Worm (Caenorhabditis elegans): Measurements from ENCODE around the gene B0286.1.

Gene B0286.1

DNA sequence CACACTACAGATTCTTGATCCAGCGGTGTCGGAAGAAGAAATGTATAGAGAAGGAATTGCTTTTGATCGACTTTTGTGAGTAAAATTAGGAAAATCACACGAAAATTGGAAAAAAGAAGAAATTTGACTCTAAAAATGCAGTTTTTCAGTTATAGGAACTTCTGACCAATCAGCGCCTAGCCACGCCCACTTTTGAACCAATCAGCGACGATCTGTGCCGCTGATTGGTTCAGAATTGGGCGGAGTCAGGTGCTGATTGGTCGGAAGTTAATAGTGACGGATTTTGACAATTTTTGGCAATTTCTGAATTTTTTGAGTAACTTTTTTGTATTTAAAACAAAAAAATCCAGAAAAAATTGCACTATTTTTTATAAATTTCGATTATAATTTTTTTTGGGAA is 36.8 kb upstream of the B0286.1 start:
- TF ChIP-seq hpl-2 (GFP tag; optimal IDR thresholded peaks at IDR 0.05), result no peak
- no peak for TF ChIP-seq mdl-1 (tag; optimal IDR thresholded peaks at IDR 0.05)
- no peak for TF ChIP-seq ces-1 (GFP tag; optimal IDR thresholded peaks at IDR 0.05)
- TF ChIP-seq hlh-17 (GFP tag; optimal IDR thresholded peaks at IDR 0.05; ENCODE audit: borderline replicate concordance), result no peak
- no peak for TF ChIP-seq F16B12.6 (tag; optimal IDR thresholded peaks at IDR 0.05)
- TF ChIP-seq snu-23 (GFP tag; optimal IDR thresholded peaks at IDR 0.05), result no peak
- no peak for TF ChIP-seq lin-15B (tag; optimal IDR thresholded peaks at IDR 0.05)
- TF ChIP-seq nhr-12 (tag; optimal IDR thresholded peaks at IDR 0.05), result no peak
- no peak for TF ChIP-seq swsn-7 (tag; optimal IDR thresholded peaks at IDR 0.05)
- TF ChIP-seq egl-13 (tag; optimal IDR thresholded peaks at IDR 0.05), result no peak
- no peak for TF ChIP-seq xbp-1 (tag; optimal IDR thresholded peaks at IDR 0.05)
- TF ChIP-seq unc-86 (tag; optimal IDR thresholded peaks at IDR 0.05), result no peak
- TF ChIP-seq nhr-28 (tag; optimal IDR thresholded peaks at IDR 0.05), result no peak
- no peak for TF ChIP-seq nhr-71 (tag; optimal IDR thresholded peaks at IDR 0.05)
- TF ChIP-seq zip-4 (GFP tag; optimal IDR thresholded peaks at IDR 0.05), result no peak
- no peak for TF ChIP-seq nhr-20 (tag; optimal IDR thresholded peaks at IDR 0.05)
- no peak for TF ChIP-seq nhr-76 (tag; optimal IDR thresholded peaks at IDR 0.05)

DNA sequence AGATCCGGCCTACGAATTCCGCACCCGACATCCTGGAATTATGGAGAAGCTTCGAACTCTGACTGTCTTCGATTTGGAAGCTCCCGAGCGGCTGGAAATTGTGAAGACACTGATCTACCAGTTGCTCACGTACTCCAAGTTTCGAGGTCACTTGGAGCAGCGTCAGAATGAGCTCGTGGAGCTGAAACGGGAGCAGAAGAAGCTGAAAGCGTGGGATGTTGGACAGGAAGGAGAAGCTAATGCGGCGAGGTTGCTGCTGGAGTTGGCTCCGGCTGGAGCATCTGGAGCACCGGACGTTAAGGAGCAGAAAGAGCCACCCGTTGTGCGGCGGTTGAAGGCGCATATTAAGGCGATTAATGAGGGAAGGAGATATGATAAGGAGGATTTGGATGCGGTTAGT is 34.0 kb upstream of the B0286.1 start:
- no peak for TF ChIP-seq alr-1 (tag; optimal IDR thresholded peaks at IDR 0.05; ENCODE audit: borderline replicate concordance)
- TF ChIP-seq zag-1 (tag; optimal IDR thresholded peaks at IDR 0.05), result no peak
- TF ChIP-seq ceh-63 (GFP tag; optimal IDR thresholded peaks at IDR 0.05), result no peak
- TF ChIP-seq fos-1 (tag; optimal IDR thresholded peaks at IDR 0.05), result no peak
- no peak for TF ChIP-seq ama-1 (optimal IDR thresholded peaks at IDR 0.05)
- TF ChIP-seq nhr-12 (tag; optimal IDR thresholded peaks at IDR 0.05), result no peak
- TF ChIP-seq nhr-77 (tag; optimal IDR thresholded peaks at IDR 0.05), result no peak
- TF ChIP-seq mep-1 (tag; optimal IDR thresholded peaks at IDR 0.05), result no peak
- TF ChIP-seq vab-15 (tag; optimal IDR thresholded peaks at IDR 0.05), result no peak
- no peak for TF ChIP-seq pqm-1 (tag; optimal IDR thresholded peaks at IDR 0.05)
- no peak for TF ChIP-seq jun-1 (tag; optimal IDR thresholded peaks at IDR 0.05)
- TF ChIP-seq pax-3 (tag; optimal IDR thresholded peaks at IDR 0.05), result no peak
- no peak for TF ChIP-seq tbx-2 (tag; optimal IDR thresholded peaks at IDR 0.05)
- TF ChIP-seq nhr-90 (tag; optimal IDR thresholded peaks at IDR 0.05; ENCODE audit: poor library complexity), result no peak
- no peak for TF ChIP-seq lin-14 (GFP tag; optimal IDR thresholded peaks at IDR 0.05)
- no peak for TF ChIP-seq skn-1 (tag; optimal IDR thresholded peaks at IDR 0.05)

DNA sequence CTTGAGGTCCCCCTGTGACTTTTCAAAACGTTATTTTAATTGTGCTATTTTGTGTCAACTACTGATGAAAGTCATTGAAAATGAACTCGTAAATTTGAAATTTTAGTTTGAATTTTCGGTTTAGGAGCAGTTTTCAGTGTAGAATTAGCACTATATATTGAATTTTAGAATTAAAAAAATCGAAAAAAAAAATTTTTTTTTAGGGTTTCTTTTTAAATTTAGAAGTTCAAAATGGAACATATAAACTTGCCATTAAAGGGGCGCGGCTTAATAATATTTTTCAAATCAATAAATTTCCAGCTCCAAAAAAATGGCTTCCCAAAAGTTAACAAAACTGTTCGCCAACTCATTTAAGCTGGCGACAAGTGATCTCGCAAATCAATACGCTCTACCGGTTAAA is 27.4 kb upstream of the B0286.1 start, which contains the start of gene H20J04.9:
H20J04.9 (plus strand) TSS at position 301 of the 400 bp plus-strand sequence.
- no peak for TF ChIP-seq nhr-12 (tag; optimal IDR thresholded peaks at IDR 0.05)
- TF ChIP-seq C04F5.9 (tag; optimal IDR thresholded peaks at IDR 0.05), result no peak
- TF ChIP-seq irx-1 (tag; optimal IDR thresholded peaks at IDR 0.05), result no peak
- TF ChIP-seq nhr-84 (tag; optimal IDR thresholded peaks at IDR 0.05), result no peak
- no peak for TF ChIP-seq lsy-2 (tag; optimal IDR thresholded peaks at IDR 0.05)
- no peak for TF ChIP-seq nhr-19 (GFP tag; conservative IDR thresholded peaks at IDR 0.05)
- TF ChIP-seq zag-1 (tag; optimal IDR thresholded peaks at IDR 0.05), result no peak
- no peak for TF ChIP-seq swsn-7 (tag; optimal IDR thresholded peaks at IDR 0.05)
- no peak for TF ChIP-seq grh-1 (GFP tag; IDR thresholded peaks at IDR 0.05)
- TF ChIP-seq pax-3 (tag; optimal IDR thresholded peaks at IDR 0.05), result no peak
- no peak for TF ChIP-seq lin-39 (tag; optimal IDR thresholded peaks at IDR 0.05)
- no peak for TF ChIP-seq ztf-11 (tag; optimal IDR thresholded peaks at IDR 0.05)
- no peak for TF ChIP-seq ztf-4 (tag; optimal IDR thresholded peaks at IDR 0.05)
- TF ChIP-seq dpl-1 (GFP tag; optimal IDR thresholded peaks at IDR 0.05), result no peak
- no peak for TF ChIP-seq elt-3 (tag; optimal IDR thresholded peaks at IDR 0.05)
- TF ChIP-seq F16B12.6 (tag; optimal IDR thresholded peaks at IDR 0.05), result no peak
- no peak for TF ChIP-seq dsc-1 (tag; optimal IDR thresholded peaks at IDR 0.05)
- TF ChIP-seq nhr-47 (tag; optimal IDR thresholded peaks at IDR 0.05), result no peak
